Fruit fly (Drosophila melanogaster) whole organism, embryonic: ENCODE measurements around the gene Spn28B.

Source experiments
- Antp ChIP-seq: fragments of 200-800 bp; sonication (Bioruptor generic); optimal IDR thresholded peaks from 3 replicates; lab custom pipeline; 2016; ENCODE audit warnings: missing biosample characterization, missing genetic modification characterization
- Asciz ChIP-seq: fragments of 200-800 bp; sonication (Bioruptor generic); optimal IDR thresholded peaks from 2 replicates; lab custom pipeline; 2017; ENCODE audit warnings: missing biosample characterization, mild to moderate bottlenecking, missing genetic modification characterization, missing genetic modification reagents
- B-H1 ChIP-seq: fragments of 200-800 bp; sonication (Bioruptor generic); IDR thresholded peaks from 3 replicates; pipeline ENCODE4 v1.3.6; 2022; ENCODE audit warnings: missing biosample characterization, missing genetic modification characterization
- CG11085 ChIP-seq: fragments of 200-800 bp; sonication (Bioruptor generic); IDR thresholded peaks from 2 replicates; pipeline ENCODE4 v1.3.6; 2022; ENCODE audit warnings: missing biosample characterization, missing genetic modification characterization
- CG12071 ChIP-seq: fragments of 200-800 bp; sonication (Bioruptor generic); optimal IDR thresholded peaks from 3 replicates; lab custom pipeline; 2018; ENCODE audit warnings: missing biosample characterization, mild to moderate bottlenecking, missing genetic modification characterization
- CG13894 ChIP-seq: fragments of 200-800 bp; sonication (Bioruptor generic); optimal IDR thresholded peaks from 3 replicates; lab custom pipeline; 2018; ENCODE audit warnings: missing biosample characterization, mild to moderate bottlenecking, missing genetic modification characterization, moderate library complexity
- CG14667 ChIP-seq: fragments of 200-800 bp; sonication (Bioruptor generic); IDR thresholded peaks from 2 replicates; pipeline ENCODE4 v1.3.6; 2022; ENCODE audit warnings: missing biosample characterization, missing genetic modification characterization
- CG1603 ChIP-seq: fragments of 200-800 bp; sonication (Bioruptor generic); optimal IDR thresholded peaks from 2 replicates; lab custom pipeline; 2019; ENCODE audit warnings: missing biosample characterization, mild to moderate bottlenecking, missing genetic modification characterization, moderate library complexity
- CG16779 ChIP-seq: fragments of 200-800 bp; sonication (Bioruptor generic); IDR thresholded peaks from 2 replicates; pipeline ENCODE4 v1.3.6; 2022; ENCODE audit warnings: missing biosample characterization, missing genetic modification characterization
- CG17328 ChIP-seq: fragments of 200-800 bp; sonication (Bioruptor generic); IDR thresholded peaks from 2 replicates; pipeline ENCODE4 v1.3.6; 2022; ENCODE audit warnings: missing biosample characterization, missing genetic modification characterization
- CG17359 ChIP-seq: fragments of 200-800 bp; sonication (Bioruptor generic); optimal IDR thresholded peaks from 3 replicates; lab custom pipeline; 2018; ENCODE audit warnings: missing biosample characterization, mild to moderate bottlenecking, missing genetic modification characterization, moderate library complexity
- CG17568 ChIP-seq: fragments of 200-800 bp; sonication (Bioruptor generic); optimal IDR thresholded peaks from 2 replicates; lab custom pipeline; 2018; ENCODE audit warnings: missing biosample characterization, mild to moderate bottlenecking, missing genetic modification characterization, moderate library complexity
- CG17912 ChIP-seq: fragments of 200-800 bp; sonication (Bioruptor generic); optimal IDR thresholded peaks from 2 replicates; lab custom pipeline; 2018; ENCODE audit warnings: missing biosample characterization, mild to moderate bottlenecking, missing genetic modification characterization
- CG18476 ChIP-seq: fragments of 200-800 bp; sonication (Bioruptor generic); optimal IDR thresholded peaks from 2 replicates; lab custom pipeline; 2016; ENCODE audit warnings: missing biosample characterization, mild to moderate bottlenecking, missing genetic modification characterization
- CG2875 ChIP-seq: fragments of 200-800 bp; sonication (Bioruptor generic); optimal IDR thresholded peaks from 2 replicates; lab custom pipeline; 2017; ENCODE audit warnings: missing biosample characterization, mild to moderate bottlenecking, missing genetic modification characterization, missing genetic modification reagents
- CG4707 ChIP-seq: fragments of 200-800 bp; sonication (Bioruptor generic); optimal IDR thresholded peaks from 2 replicates; lab custom pipeline; 2018; ENCODE audit warnings: missing biosample characterization, mild to moderate bottlenecking, missing genetic modification characterization, moderate library complexity
- CG4730 ChIP-seq: fragments of 200-800 bp; sonication (Bioruptor generic); IDR thresholded peaks from 2 replicates; pipeline ENCODE4 v1.3.6; 2022; ENCODE audit warnings: missing biosample characterization, missing genetic modification characterization
- CG6765 ChIP-seq: fragments of 200-800 bp; sonication (Bioruptor generic); optimal IDR thresholded peaks from 3 replicates; lab custom pipeline; 2017; ENCODE audit warnings: missing biosample characterization, mild to moderate bottlenecking, missing genetic modification characterization
- CG7556 ChIP-seq: fragments of 200-800 bp; sonication (Bioruptor generic); optimal IDR thresholded peaks from 2 replicates; lab custom pipeline; 2017; ENCODE audit warnings: missing biosample characterization, mild to moderate bottlenecking, missing genetic modification characterization
- CG7745 ChIP-seq: fragments of 200-800 bp; sonication (Bioruptor generic); optimal IDR thresholded peaks from 2 replicates; lab custom pipeline; 2018; ENCODE audit warnings: missing biosample characterization, mild to moderate bottlenecking, missing genetic modification characterization, moderate library complexity
- CG9215 ChIP-seq: fragments of 200-800 bp; sonication (Bioruptor generic); IDR thresholded peaks from 2 replicates; pipeline ENCODE4 v1.3.6; 2022; ENCODE audit warnings: missing biosample characterization, missing genetic modification characterization
- Dad ChIP-seq: fragments of 200-800 bp; sonication (Bioruptor generic); optimal IDR thresholded peaks from 3 replicates; lab custom pipeline; 2016; ENCODE audit warnings: missing biosample characterization, missing genetic modification characterization
- Doc3 ChIP-seq: fragments of 200-800 bp; sonication (Bioruptor generic); IDR thresholded peaks from 3 replicates; pipeline ENCODE4 v1.3.6; 2022; ENCODE audit warnings: missing biosample characterization, missing genetic modification characterization; ENCODE audit not compliant: partially characterized antibody
- ERR ChIP-seq: fragments of 200-800 bp; sonication (Bioruptor generic); optimal IDR thresholded peaks from 2 replicates; lab custom pipeline; 2016; ENCODE audit warnings: missing biosample characterization, missing genetic modification characterization
- Elba2 ChIP-seq: fragments of 200-800 bp; sonication (Bioruptor generic); optimal IDR thresholded peaks from 3 replicates; lab custom pipeline; 2016; ENCODE audit warnings: missing biosample characterization, missing genetic modification characterization
- Fer3 ChIP-seq: fragments of 200-800 bp; sonication (Bioruptor generic); optimal IDR thresholded peaks from 2 replicates; lab custom pipeline; 2018; ENCODE audit warnings: missing biosample characterization, mild to moderate bottlenecking, missing genetic modification characterization, moderate library complexity
- HHEX ChIP-seq: fragments of 200-800 bp; sonication (Bioruptor generic); optimal IDR thresholded peaks from 3 replicates; lab custom pipeline; 2017; ENCODE audit warnings: missing biosample characterization, mild to moderate bottlenecking, missing genetic modification characterization, missing genetic modification reagents
- HmgD ChIP-seq: fragments of 200-800 bp; sonication (Bioruptor generic); optimal IDR thresholded peaks from 3 replicates; lab custom pipeline; 2016; ENCODE audit warnings: missing biosample characterization, missing genetic modification characterization
- Kr ChIP-seq: fragments of 200-800 bp; sonication (Bioruptor generic); optimal IDR thresholded peaks from 2 replicates; lab custom pipeline; 2017; ENCODE audit warnings: missing biosample characterization, mild to moderate bottlenecking, missing genetic modification characterization
- MESR4 ChIP-seq: fragments of 200-800 bp; sonication (Bioruptor generic); optimal IDR thresholded peaks from 2 replicates; lab custom pipeline; 2018; ENCODE audit warnings: missing biosample characterization, mild to moderate bottlenecking, missing genetic modification characterization, moderate library complexity
- NfI ChIP-seq: fragments of 200-800 bp; sonication (Bioruptor generic); optimal IDR thresholded peaks from 3 replicates; lab custom pipeline; 2018; ENCODE audit warnings: missing biosample characterization, mild to moderate bottlenecking, missing genetic modification characterization, moderate library complexity
- btn ChIP-seq: fragments of 200-800 bp; sonication (Bioruptor generic); optimal IDR thresholded peaks from 2 replicates; lab custom pipeline; 2016; ENCODE audit warnings: missing biosample characterization, missing genetic modification characterization
- chif ChIP-seq, 2 experiments: fragments of 200-800 bp; sonication (Bioruptor generic); optimal IDR thresholded peaks; 3 replicates each; lab custom pipeline; 2016; ENCODE audit warnings: missing biosample characterization in 2 of 2, missing genetic modification characterization in 2 of 2
- chinmo ChIP-seq: fragments of 200-800 bp; sonication (Bioruptor generic); IDR thresholded peaks from 4 replicates; pipeline ENCODE4 v1.3.6; 2022; ENCODE audit warnings: missing biosample characterization, missing genetic modification characterization; ENCODE audit not compliant: partially characterized antibody
- corto ChIP-seq: fragments of 200-800 bp; sonication (Bioruptor generic); optimal IDR thresholded peaks from 2 replicates; lab custom pipeline; 2016; ENCODE audit warnings: missing biosample characterization, mild to moderate bottlenecking, missing genetic modification characterization, moderate library complexity
- crol ChIP-seq: fragments of 200-800 bp; sonication (Bioruptor generic); IDR thresholded peaks from 2 replicates; pipeline ENCODE4 v1.3.6; 2022; ENCODE audit warnings: missing biosample characterization, missing genetic modification characterization
- fru ChIP-seq: fragments of >200 bp; optimal IDR thresholded peaks from 2 replicates; lab custom pipeline; 2017
- gcm2 ChIP-seq: fragments of 200-800 bp; sonication (Bioruptor generic); optimal IDR thresholded peaks from 2 replicates; lab custom pipeline; 2016; ENCODE audit warnings: missing biosample characterization, missing genetic modification characterization
- gem ChIP-seq: fragments of 200-800 bp; sonication (Bioruptor generic); optimal IDR thresholded peaks from 2 replicates; lab custom pipeline; 2019; ENCODE audit warnings: missing biosample characterization, mild to moderate bottlenecking, missing genetic modification characterization, moderate library complexity
- gro ChIP-seq: fragments of 200-800 bp; sonication (Bioruptor generic); optimal IDR thresholded peaks from 2 replicates; lab custom pipeline; 2016; ENCODE audit warnings: missing biosample characterization, missing genetic modification characterization
- hth ChIP-seq: fragments of >200 bp; optimal IDR thresholded peaks from 2 replicates; lab custom pipeline; 2017; ENCODE audit warnings: inconsistent platforms
- mam ChIP-seq: fragments of 200-800 bp; sonication (Bioruptor generic); optimal IDR thresholded peaks from 3 replicates; lab custom pipeline; 2016; ENCODE audit warnings: missing biosample characterization, missing genetic modification characterization
- nerfin-2 ChIP-seq: fragments of 200-800 bp; sonication (Bioruptor generic); IDR thresholded peaks from 2 replicates; pipeline ENCODE4 v1.3.6; 2022; ENCODE audit warnings: missing biosample characterization, missing genetic modification characterization; ENCODE audit not compliant: partially characterized antibody
- pzg ChIP-seq: fragments of 200-800 bp; sonication (Bioruptor generic); optimal IDR thresholded peaks from 3 replicates; lab custom pipeline; 2018; ENCODE audit warnings: missing biosample characterization, mild to moderate bottlenecking, missing genetic modification characterization, moderate library complexity
- ro ChIP-seq: fragments of 200-800 bp; sonication (Bioruptor generic); IDR thresholded peaks from 2 replicates; pipeline ENCODE4 v1.3.6; 2022; ENCODE audit warnings: missing biosample characterization, missing genetic modification characterization
- shn ChIP-seq: fragments of 200-800 bp; sonication (Bioruptor generic); optimal IDR thresholded peaks from 3 replicates; lab custom pipeline; 2016; ENCODE audit warnings: missing biosample characterization, missing genetic modification characterization
- sqz ChIP-seq: fragments of 200-800 bp; sonication (Bioruptor generic); optimal IDR thresholded peaks from 3 replicates; lab custom pipeline; 2018; ENCODE audit warnings: missing biosample characterization, mild to moderate bottlenecking, missing genetic modification characterization
- trem ChIP-seq: fragments of 200-800 bp; optimal IDR thresholded peaks from 3 replicates; lab custom pipeline; 2019; ENCODE audit warnings: missing biosample characterization, mild to moderate bottlenecking, missing genetic modification characterization, moderate library complexity
- trh ChIP-seq: fragments of 200-800 bp; sonication (Bioruptor generic); optimal IDR thresholded peaks from 2 replicates; lab custom pipeline; 2016; ENCODE audit warnings: missing biosample characterization, missing genetic modification characterization
- tup ChIP-seq: fragments of 200-800 bp; sonication (Bioruptor generic); optimal IDR thresholded peaks from 2 replicates; lab custom pipeline; 2016; ENCODE audit warnings: missing biosample characterization, mild to moderate bottlenecking, missing genetic modification characterization, moderate library complexity

Gene Spn28B

DNA sequence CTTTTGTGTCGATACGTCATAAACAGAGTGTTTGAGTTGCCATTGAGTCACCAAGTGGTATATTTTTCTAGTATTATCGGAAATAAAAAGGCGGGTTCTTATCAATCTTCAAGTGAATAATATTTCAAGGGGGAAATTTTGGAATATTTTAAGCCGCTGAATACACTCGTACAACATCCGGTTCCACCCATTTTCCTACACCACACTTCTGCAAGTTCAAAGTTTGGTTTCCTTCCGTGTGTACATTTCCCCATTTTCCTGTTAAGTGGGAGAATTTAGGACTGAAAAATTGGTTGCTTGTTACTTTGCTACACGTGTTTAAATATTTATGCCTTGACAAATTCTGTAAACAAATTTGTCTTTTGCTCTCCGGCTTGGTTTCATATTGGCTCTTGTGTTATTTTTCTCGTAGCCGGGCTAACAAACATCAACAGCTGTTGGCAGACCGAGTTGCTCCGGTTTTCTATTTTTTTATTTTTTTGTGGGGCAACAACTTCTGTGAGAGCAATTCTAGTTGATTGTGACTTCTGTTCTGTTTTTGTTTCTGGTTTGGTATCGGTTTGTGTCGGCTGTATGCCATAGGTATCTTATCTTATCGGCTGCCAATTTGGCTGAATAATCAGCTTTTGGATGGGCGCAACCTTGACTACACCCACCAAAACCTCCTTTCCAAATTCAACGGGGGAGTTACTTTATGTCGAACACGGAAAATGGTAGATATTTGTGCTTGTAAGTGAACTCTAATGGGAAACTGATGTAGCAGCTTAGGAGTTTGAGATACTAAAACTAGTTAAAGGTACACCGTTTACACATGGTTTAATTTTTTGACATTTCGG, 9.8 kb upstream of the Spn28B start (continued):
- peak; percentile 26 for TF ChIP-seq CG6765 (GFP tag; lab: Kevin White, UChicago)
- TF ChIP-seq shn (GFP tag; lab: Kevin White, UChicago), result no peak
- no peak for TF ChIP-seq gcm2 (GFP tag; lab: Kevin White, UChicago)
- TF ChIP-seq CG1603 (tag; lab: Kevin White, UChicago), result no peak
- no peak for TF ChIP-seq gem (tag; lab: Kevin White, UChicago)
- TF ChIP-seq CG4707, result no peak
- no peak for TF ChIP-seq Doc3 (GFP tag; lab: Robert Waterston, UW)
- TF ChIP-seq ERR (GFP tag; lab: Kevin White, UChicago), result no peak
- TF ChIP-seq CG4730 (GFP tag; lab: Robert Waterston, UW), result no peak
- TF ChIP-seq pzg (GFP tag; lab: Kevin White, UChicago), result no peak
- TF ChIP-seq CG17912 (GFP tag; lab: Kevin White, UChicago), result no peak
- TF ChIP-seq CG17568 (GFP tag; lab: Kevin White, UChicago), result peak; percentile 37
- TF ChIP-seq HHEX (GFP tag; lab: Kevin White, UChicago), result peak; percentile 22
- TF ChIP-seq corto (GFP tag; lab: Kevin White, UChicago), result no peak
- no peak for TF ChIP-seq CG7745
- TF ChIP-seq trem (tag; lab: Kevin White, UChicago), result no peak
- TF ChIP-seq CG17328, result no peak
- TF ChIP-seq Elba2 (GFP tag; lab: Kevin White, UChicago), result no peak
- no peak for TF ChIP-seq gro (GFP tag; lab: Kevin White, UChicago)
- peak; percentile 11 for TF ChIP-seq CG12071 (GFP tag; lab: Kevin White, UChicago)
- TF ChIP-seq trh (GFP tag; lab: Kevin White, UChicago), result no peak
- TF ChIP-seq Antp (GFP tag; lab: Kevin White, UChicago), result no peak
- TF ChIP-seq NfI, result no peak
- no peak for TF ChIP-seq CG16779 (GFP tag; lab: Robert Waterston, UW)
- TF ChIP-seq Kr (GFP tag; lab: Kevin White, UChicago), result no peak
- peak; percentile 14 for TF ChIP-seq CG7556 (GFP tag; lab: Kevin White, UChicago)
- TF ChIP-seq CG11085, result no peak
- TF ChIP-seq tup, result no peak
- no peak for TF ChIP-seq nerfin-2
- TF ChIP-seq B-H1 (GFP tag; lab: Robert Waterston, UW), result no peak
- peak; percentile 3 for TF ChIP-seq CG13894 (tag; lab: Kevin White, UChicago)
- TF ChIP-seq mam (GFP tag; lab: Kevin White, UChicago), result no peak
- TF ChIP-seq hth (lab: Kevin White, UChicago), result no peak
- no peak for TF ChIP-seq Dad
- TF ChIP-seq CG14667 (GFP tag; lab: Robert Waterston, UW), result no peak
- no peak for TF ChIP-seq sqz
- no peak for TF ChIP-seq chinmo
- TF ChIP-seq chif (GFP tag; optimal IDR thresholded peaks at IDR 0.05; lab: Kevin White, UChicago), result no peak
- TF ChIP-seq Fer3 (tag; lab: Kevin White, UChicago), result no peak
- no peak for TF ChIP-seq MESR4 (GFP tag; lab: Kevin White, UChicago)
- TF ChIP-seq fru (lab: Kevin White, UChicago), result no peak
- peak; percentile 21 for TF ChIP-seq CG2875 (GFP tag; lab: Kevin White, UChicago)
- TF ChIP-seq ro (GFP tag; lab: Robert Waterston, UW), result no peak
- no peak for TF ChIP-seq CG18476
- no peak for TF ChIP-seq HmgD
- TF ChIP-seq CG9215 (GFP tag; lab: Robert Waterston, UW), result no peak
- TF ChIP-seq crol, result no peak
- peak; percentile 26 for TF ChIP-seq Asciz (GFP tag; lab: Kevin White, UChicago)
- TF ChIP-seq CG17359 (tag; lab: Kevin White, UChicago), result peak; percentile 27
- no peak for TF ChIP-seq btn (GFP tag; lab: Kevin White, UChicago)
